Fruit fly (Drosophila melanogaster): ENCODE measurements around the gene AP-1-2beta.
A peak's percentile ranks its signal among the peaks of the same experiment; 100 is the strongest.

Gene AP-1-2beta

dm6 chrX:19744003-19744488 lies 13.2 kb downstream of the AP-1-2beta start, which contains the start of the genes CG18809, COX6B, CG33932 and Rpp20 (continued):
- peak; percentile 59 for TF ChIP-seq CG31627 (GFP tag; optimal IDR thresholded peaks at IDR 0.05)
- TF ChIP-seq CG6276 (GFP tag; optimal IDR thresholded peaks at IDR 0.05) = no peak
- TF ChIP-seq CG6854 (GFP tag; optimal IDR thresholded peaks at IDR 0.05) = peak; percentile 43
- TF ChIP-seq fd85E (GFP tag; optimal IDR thresholded peaks at IDR 0.05) = no peak
- peak in 1 of 2 experiments; percentile 30 for TF ChIP-seq ss (GFP tag; optimal IDR thresholded peaks at IDR 0.05)
- TF ChIP-seq CG1621 (tag; optimal IDR thresholded peaks at IDR 0.05) = peak; percentile 5
- TF ChIP-seq fd59A (GFP tag; optimal IDR thresholded peaks at IDR 0.05) = no peak
- no peak for TF ChIP-seq Smox (GFP tag; optimal IDR thresholded peaks at IDR 0.05)
- TF ChIP-seq CG6163 (GFP tag; IDR thresholded peaks at IDR 0.05) = peak; percentile 44; the same call in 1 of the 3 replicates
- peak; percentile 48 for TF ChIP-seq cyc (GFP tag; optimal IDR thresholded peaks at IDR 0.05)
- TF ChIP-seq Sox14 (GFP tag; optimal IDR thresholded peaks at IDR 0.05) = peak; percentile 65
- TF ChIP-seq fkh (GFP tag; optimal IDR thresholded peaks at IDR 0.05) = no peak
- TF ChIP-seq CG3032 (tag; optimal IDR thresholded peaks at IDR 0.05) = peak; percentile 21
- no peak for TF ChIP-seq CG10631 (GFP tag; optimal IDR thresholded peaks at IDR 0.05)
- no peak for TF ChIP-seq Blimp-1 (GFP tag; optimal IDR thresholded peaks at IDR 0.05)
- no peak for TF ChIP-seq Ets21C (GFP tag; optimal IDR thresholded peaks at IDR 0.05)
- no peak for TF ChIP-seq Ets96B (tag; optimal IDR thresholded peaks at IDR 0.05)
- no peak for TF ChIP-seq OdsH (GFP tag; optimal IDR thresholded peaks at IDR 0.05)
- TF ChIP-seq CG4318 (GFP tag; optimal IDR thresholded peaks at IDR 0.05) = no peak
- no peak for TF ChIP-seq Met (GFP tag; optimal IDR thresholded peaks at IDR 0.05)
- peak; percentile 66 for TF ChIP-seq Eip78C (GFP tag)
- no peak for TF ChIP-seq spab (GFP tag; optimal IDR thresholded peaks at IDR 0.05)
- TF ChIP-seq pdm3 (GFP tag; optimal IDR thresholded peaks at IDR 0.05) = no peak
- no peak for TF ChIP-seq CG11762 (GFP tag; optimal IDR thresholded peaks at IDR 0.05; ENCODE audit: insufficient read depth)
- TF ChIP-seq CG3919 (GFP tag; optimal IDR thresholded peaks at IDR 0.05) = peak; percentile 59
- TF ChIP-seq Hr39 (GFP tag; optimal IDR thresholded peaks at IDR 0.05) = peak; percentile 39
- no peak for TF ChIP-seq CG11902 (GFP tag; optimal IDR thresholded peaks at IDR 0.05)
- TF ChIP-seq vri (GFP tag; optimal IDR thresholded peaks at IDR 0.05) = peak; percentile 98
- no peak for TF ChIP-seq Lpt (GFP tag; optimal IDR thresholded peaks at IDR 0.05)
- TF ChIP-seq CG11294 (GFP tag; IDR thresholded peaks at IDR 0.05) = 0 out of 2 replicates have a peak, but pooled peaks have one; percentile 17
- TF ChIP-seq lz (GFP tag; optimal IDR thresholded peaks at IDR 0.05) = peak; percentile 55
- no peak for TF ChIP-seq acj6 (GFP tag; optimal IDR thresholded peaks at IDR 0.05)
- TF ChIP-seq Sox102F (GFP tag; optimal IDR thresholded peaks at IDR 0.05) = no peak
- no peak for TF ChIP-seq CG34406 (GFP tag; optimal IDR thresholded peaks at IDR 0.05)
- no peak for TF ChIP-seq topi (GFP tag; optimal IDR thresholded peaks at IDR 0.05)
- no peak for TF ChIP-seq CG10669 (GFP tag; optimal IDR thresholded peaks at IDR 0.05)
- TF ChIP-seq CG8319 (GFP tag; optimal IDR thresholded peaks at IDR 0.05) = peak; percentile 1
- TF ChIP-seq dsx (GFP tag; optimal IDR thresholded peaks at IDR 0.05; ENCODE audit: poor library complexity, severe bottlenecking) = no peak
- TF ChIP-seq salr (GFP tag; optimal IDR thresholded peaks at IDR 0.05) = no peak
- peak; percentile 100 for TF ChIP-seq achi (GFP tag; optimal IDR thresholded peaks at IDR 0.05)
- TF ChIP-seq CG9139 (GFP tag; optimal IDR thresholded peaks at IDR 0.05) = no peak
- TF ChIP-seq CG6792 (GFP tag; optimal IDR thresholded peaks at IDR 0.05) = peak; percentile 5
- no peak for TF ChIP-seq CG32006 (GFP tag; optimal IDR thresholded peaks at IDR 0.05)
- no peak for TF ChIP-seq Hr4 (GFP tag; optimal IDR thresholded peaks at IDR 0.05)
- no peak for TF ChIP-seq Sox15 (GFP tag; optimal IDR thresholded peaks at IDR 0.05)

Measured in whole organism, prepupa.